Fruit fly (Drosophila melanogaster): ENCODE data around the gene Oseg5.

dm6 chr2L:20828701-20829100 is 6.9 kb downstream of the Oseg5 start:
- TF ChIP-seq CTCF (optimal IDR thresholded peaks at IDR 0.05) (no peak), CG8478 (optimal IDR thresholded peaks at IDR 0.05) (no peak)

All from S2 (cell line).